Worm (Caenorhabditis elegans) whole organism, L1 larva: ENCODE data around the gene tba-9.

Experiments
- ama-1 ChIP-seq: fragments of 150-350 bp; optimal IDR thresholded peaks from 2 replicates; lab custom pipeline; 2014
- pqm-1 ChIP-seq: sonication (generic microtip); optimal IDR thresholded peaks from 3 replicates; lab custom pipeline; 2017; ENCODE audit warnings: missing biosample characterization, missing genetic modification characterization

ce11 chrX:3247768-3248167 lies 4.8 kb upstream of the tba-9 start:
- TF ChIP-seq ama-1 (no peak), pqm-1 (tag; lab: Kevin White, UChicago) (no peak)
